Fruit fly (Drosophila melanogaster): ENCODE measurements around the gene CG12674.

DNA sequence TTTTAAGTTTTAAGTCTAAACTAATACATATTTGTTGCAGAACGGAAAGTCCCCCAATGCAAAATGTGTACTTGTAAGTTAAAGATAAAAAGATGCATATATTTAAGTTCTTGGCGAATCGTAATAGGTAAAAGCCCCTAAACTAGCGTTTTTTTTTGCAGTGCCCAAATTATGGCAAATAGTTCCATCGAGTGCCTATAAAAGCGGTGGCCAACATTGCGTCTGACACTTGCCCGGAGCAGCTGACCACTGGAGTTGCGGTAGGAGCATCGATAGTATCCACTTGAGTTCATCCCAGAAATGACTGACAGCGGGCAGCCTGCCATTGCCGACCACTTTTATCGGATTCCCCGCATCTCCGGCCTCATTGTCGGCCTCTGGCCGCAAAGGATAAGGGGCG, 25.4 kb upstream of the CG12674 start, which contains the start of gene Or22c:
- no peak for TF ChIP-seq h (optimal IDR thresholded peaks at IDR 0.05)
- TF ChIP-seq psq (optimal IDR thresholded peaks at IDR 0.05), result no peak
- TF ChIP-seq Myc (optimal IDR thresholded peaks at IDR 0.05), result no peak
- no peak for TF ChIP-seq Sin3A (optimal IDR thresholded peaks at IDR 0.05)
- TF ChIP-seq ttk (optimal IDR thresholded peaks at IDR 0.05), result no peak
- no peak for TF ChIP-seq insv (optimal IDR thresholded peaks at IDR 0.05)
